Worm (Caenorhabditis elegans) whole organism, L2 larva: Measurements from ENCODE around the gene srh-154.
"Not testable (repeated sequence)": the region's sequence is repeated elsewhere in the genome, so short reads cannot be mapped to it uniquely, and the experiment has no call there.

Experiments used
- F13H6.1 ChIP-seq: sonication (generic microtip); optimal IDR thresholded peaks from 2 replicates; lab custom pipeline; 2016; ENCODE audit warnings: missing genetic modification characterization, missing compliant biosample characterization
- R02D3.7 ChIP-seq: fragments of 150-350 bp; optimal IDR thresholded peaks from 2 replicates; lab custom pipeline; 2014; ENCODE audit warnings: missing biosample characterization, missing genetic modification characterization
- Y55F3AM.14 ChIP-seq: fragments of 200-800 bp; sonication (Bioruptor generic); optimal IDR thresholded peaks from 2 replicates; lab custom pipeline; 2018; ENCODE audit warnings: mild to moderate bottlenecking, missing genetic modification characterization, missing compliant biosample characterization
- ZK546.5 ChIP-seq: sonication (generic microtip); optimal IDR thresholded peaks from 2 replicates; lab custom pipeline; 2017; ENCODE audit warnings: missing biosample characterization, missing genetic modification characterization
- alr-1 ChIP-seq: fragments of 150-350 bp; optimal IDR thresholded peaks from 2 replicates; lab custom pipeline; 2014; ENCODE audit warnings: missing biosample characterization, missing genetic modification characterization
- aly-2 ChIP-seq: fragments of 150-350 bp; optimal IDR thresholded peaks from 2 replicates; lab custom pipeline; 2014; ENCODE audit warnings: missing biosample characterization, missing genetic modification characterization
- ama-1 ChIP-seq: fragments of 150-350 bp; optimal IDR thresholded peaks from 2 replicates; lab custom pipeline; 2018; ENCODE audit warnings: inconsistent platforms
- ceh-82 ChIP-seq: fragments of 150-350 bp; optimal IDR thresholded peaks from 2 replicates; lab custom pipeline; 2014; ENCODE audit warnings: missing biosample characterization, missing genetic modification characterization
- crh-2 ChIP-seq: sonication (generic microtip); optimal IDR thresholded peaks from 2 replicates; lab custom pipeline; 2017; ENCODE audit warnings: missing biosample characterization, missing genetic modification characterization
- dmd-4 ChIP-seq: sonication (generic microtip); optimal IDR thresholded peaks from 2 replicates; lab custom pipeline; 2017; ENCODE audit warnings: missing biosample characterization, missing genetic modification characterization
- fos-1 ChIP-seq: fragments of 150-350 bp; optimal IDR thresholded peaks from 2 replicates; lab custom pipeline; 2014; ENCODE audit warnings: missing biosample characterization, missing genetic modification characterization
- gmeb-1 ChIP-seq: fragments of 150-350 bp; optimal IDR thresholded peaks from 2 replicates; lab custom pipeline; 2014; ENCODE audit warnings: missing biosample characterization, missing genetic modification characterization
- lin-11 ChIP-seq: fragments of 150-350 bp; sonication (generic microtip); optimal IDR thresholded peaks from 2 replicates; lab custom pipeline; 2014; ENCODE audit warnings: missing biosample characterization, missing genetic modification characterization, inconsistent platforms, mixed read lengths
- lin-39 ChIP-seq: fragments of 150-350 bp; optimal IDR thresholded peaks from 2 replicates; lab custom pipeline; 2014; ENCODE audit warnings: missing biosample characterization, missing genetic modification reagents, missing genetic modification characterization
- lsy-2 ChIP-seq, 2 experiments: fragments of 150-350 bp in 1 of 2; sonication (generic microtip) in 1 of 2; optimal IDR thresholded peaks; 2 replicates each; lab custom pipeline; 2014 to 2017; ENCODE audit warnings: missing biosample characterization in 2 of 2, missing genetic modification characterization in 2 of 2
- mab-5 ChIP-seq: fragments of 150-350 bp; optimal IDR thresholded peaks from 2 replicates; lab custom pipeline; 2014; ENCODE audit warnings: missing biosample characterization, missing genetic modification characterization
- mbf-1 ChIP-seq: sonication (generic microtip); optimal IDR thresholded peaks from 2 replicates; lab custom pipeline; 2017; ENCODE audit warnings: missing biosample characterization, missing genetic modification characterization
- mdl-1 ChIP-seq, 2 experiments: fragments of 150-350 bp in 1 of 2; sonication (generic microtip) in 1 of 2; optimal IDR thresholded peaks; 2 replicates each; lab custom pipeline; 2017; ENCODE audit warnings: missing biosample characterization in 2 of 2, missing genetic modification characterization in 2 of 2
- nhr-11 ChIP-seq: fragments of 150-350 bp; optimal IDR thresholded peaks from 2 replicates; lab custom pipeline; 2014; ENCODE audit warnings: missing biosample characterization, missing genetic modification characterization
- nhr-129 ChIP-seq: fragments of 150-350 bp; optimal IDR thresholded peaks from 2 replicates; lab custom pipeline; 2014; ENCODE audit warnings: missing biosample characterization, missing genetic modification characterization
- nhr-21 ChIP-seq: fragments of 150-350 bp; optimal IDR thresholded peaks from 2 replicates; lab custom pipeline; 2014; ENCODE audit warnings: missing biosample characterization, missing genetic modification characterization
- nhr-23 ChIP-seq: fragments of 150-350 bp; optimal IDR thresholded peaks from 2 replicates; lab custom pipeline; 2014; ENCODE audit warnings: missing biosample characterization, missing genetic modification reagents, missing genetic modification characterization
- nhr-237 ChIP-seq: fragments of 150-350 bp; optimal IDR thresholded peaks from 2 replicates; lab custom pipeline; 2014; ENCODE audit warnings: missing biosample characterization, missing genetic modification characterization
- nhr-25 ChIP-seq: fragments of 150-350 bp; sonication (generic microtip); optimal IDR thresholded peaks from 3 replicates; lab custom pipeline; 2014; ENCODE audit warnings: missing biosample characterization, missing genetic modification characterization
- nhr-77 ChIP-seq: fragments of 150-350 bp; optimal IDR thresholded peaks from 2 replicates; lab custom pipeline; 2014; ENCODE audit warnings: missing biosample characterization, missing genetic modification characterization
- peb-1 ChIP-seq: fragments of 150-350 bp; optimal IDR thresholded peaks from 2 replicates; lab custom pipeline; 2014; ENCODE audit warnings: missing biosample characterization, missing genetic modification characterization
- sem-4 ChIP-seq: fragments of 150-350 bp; optimal IDR thresholded peaks from 2 replicates; lab custom pipeline; 2014; ENCODE audit warnings: missing biosample characterization, missing genetic modification reagents, missing genetic modification characterization
- sma-3 ChIP-seq: sonication (generic microtip); optimal IDR thresholded peaks from 2 replicates; lab custom pipeline; 2016; ENCODE audit warnings: missing genetic modification reagents, missing genetic modification characterization, missing compliant biosample characterization
- sma-9 ChIP-seq, 2 experiments: fragments of 150-350 bp in 1 of 2; sonication (generic microtip) in 1 of 2; optimal IDR thresholded peaks; 2 replicates each; lab custom pipeline; 2014 to 2016; ENCODE audit warnings: missing genetic modification characterization in 2 of 2, mild to moderate bottlenecking in 1 of 2, missing biosample characterization in 1 of 2, missing compliant biosample characterization in 1 of 2, missing genetic modification reagents in 1 of 2, moderate library complexity in 1 of 2
- unc-39 ChIP-seq: fragments of 150-350 bp; optimal IDR thresholded peaks from 2 replicates; lab custom pipeline; 2014; ENCODE audit warnings: missing biosample characterization, missing genetic modification characterization
- unc-55 ChIP-seq: fragments of 150-350 bp; sonication (generic microtip); optimal IDR thresholded peaks from 3 replicates; lab custom pipeline; 2014; ENCODE audit warnings: missing biosample characterization, missing genetic modification reagents, missing genetic modification characterization
- unc-62 ChIP-seq: fragments of 150-350 bp; optimal IDR thresholded peaks from 2 replicates; lab custom pipeline; 2014; ENCODE audit warnings: missing biosample characterization, missing genetic modification reagents, missing genetic modification characterization
- zag-1 ChIP-seq: fragments of 150-350 bp; optimal IDR thresholded peaks from 2 replicates; lab custom pipeline; 2014; ENCODE audit warnings: missing biosample characterization, missing genetic modification characterization
- ztf-11 ChIP-seq: sonication (generic microtip); optimal IDR thresholded peaks from 2 replicates; lab custom pipeline; 2017; ENCODE audit warnings: missing biosample characterization, missing genetic modification characterization

srh-154 gene

DNA sequence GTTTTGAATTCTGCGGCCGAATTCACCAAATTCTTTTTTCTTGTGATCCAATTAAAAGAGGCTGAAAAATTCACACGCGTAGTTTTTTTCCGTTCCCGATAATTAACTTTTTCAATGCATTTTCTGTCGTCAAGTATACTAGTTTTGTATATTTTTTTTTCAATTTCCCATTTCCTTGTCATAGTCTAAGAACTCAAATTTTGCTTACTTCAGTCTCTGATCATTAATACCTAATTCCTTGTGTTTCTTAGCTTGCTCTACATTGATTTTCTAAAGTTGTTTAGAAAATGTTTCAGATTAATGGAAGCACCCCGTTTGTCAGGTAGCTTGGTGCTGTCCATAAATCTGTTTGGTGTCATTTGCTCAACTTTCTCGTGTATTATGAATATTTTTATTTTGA is 8.6 kb upstream of the srh-154 start, which contains the start of gene srbc-27:
TSS of gene srbc-27 (plus strand) at position 301 of the 400 bp plus-strand sequence.
- TF ChIP-seq nhr-77 (tag; lab: Kevin White, UChicago) (no peak), lin-39 (tag; lab: Kevin White, UChicago) (no peak), nhr-237 (tag; lab: Kevin White, UChicago) (no peak), gmeb-1 (tag; lab: Kevin White, UChicago) (no peak), sma-3 (GFP tag; lab: Kevin White, UChicago) (no peak), nhr-23 (no peak), unc-39 (tag; lab: Kevin White, UChicago) (no peak), mab-5 (no peak), sma-9 (GFP tag; optimal IDR thresholded peaks at IDR 0.05; lab: Kevin White, UChicago) (no peak), sma-9 (tag; optimal IDR thresholded peaks at IDR 0.05; lab: Kevin White, UChicago) (no peak), alr-1 (no peak)
- TF ChIP-seq, all 48 proteins: peak for 0

DNA sequence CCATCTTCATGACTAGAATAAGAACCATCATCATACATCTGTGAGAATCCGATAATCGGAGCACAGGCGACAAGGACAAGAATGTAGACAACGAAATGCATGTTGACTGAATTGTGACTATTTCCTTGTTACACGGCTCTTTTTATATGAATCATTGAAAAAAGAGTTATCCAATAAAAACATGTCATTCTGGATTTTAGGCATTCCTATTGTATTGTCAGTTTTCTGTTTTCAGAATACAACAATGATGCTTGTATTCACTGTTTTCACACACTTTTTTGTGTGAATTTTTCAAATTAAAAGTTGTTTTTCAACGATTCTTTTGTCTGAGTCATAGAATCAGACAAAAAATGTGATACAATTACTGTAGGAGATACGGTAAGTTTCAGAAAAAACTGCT is 3.0 kb upstream of the srh-154 start, which contains the start of gene F20E11.18:
TSS of gene F20E11.18 (minus strand) at position 101 of the 400 bp plus-strand sequence.
- TF ChIP-seq zag-1 (tag; lab: Kevin White, UChicago) (no peak), crh-2 (tag; lab: Kevin White, UChicago) (no peak), Y55F3AM.14 (GFP tag; lab: Kevin White, UChicago) (no peak), R02D3.7 (tag; lab: Kevin White, UChicago) (no peak), unc-39 (tag; lab: Kevin White, UChicago) (no peak), mbf-1 (tag; lab: Kevin White, UChicago) (no peak), ZK546.5 (tag; lab: Kevin White, UChicago) (no peak), lin-11 (no peak), mdl-1 (tag; optimal IDR thresholded peaks at IDR 0.05; lab: Kevin White, UChicago) (no peak), unc-62 (GFP tag; lab: Kevin White, UChicago) (no peak), ama-1 (no peak), fos-1 (tag; lab: Kevin White, UChicago) (no peak), sma-9 (GFP tag; optimal IDR thresholded peaks at IDR 0.05; lab: Kevin White, UChicago) (no peak), sma-9 (tag; optimal IDR thresholded peaks at IDR 0.05; lab: Kevin White, UChicago) (no peak), peb-1 (no peak)
- TF ChIP-seq, all 48 proteins: peak for 0

DNA sequence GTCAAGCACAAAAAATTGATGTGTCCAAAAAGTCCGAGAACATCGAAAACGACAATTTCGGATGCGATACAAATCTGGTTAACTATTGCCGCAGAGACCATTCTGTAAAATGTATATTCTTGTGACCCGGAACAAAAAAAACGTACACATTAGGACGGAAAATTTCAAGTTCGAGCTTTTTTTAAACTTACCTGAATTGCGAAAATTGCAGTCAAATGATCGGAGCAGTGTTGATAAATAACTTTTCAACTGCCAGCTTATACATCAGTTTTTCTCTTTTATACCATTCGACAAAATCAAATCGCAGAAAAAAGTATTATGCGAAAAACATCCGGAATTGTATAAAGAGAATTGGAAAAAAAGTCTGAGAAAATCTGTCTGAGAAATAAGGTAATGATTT is 1.2 kb upstream of the srh-154 start, which contains the start of gene srsx-2:
TSS of gene srsx-2 (minus strand) at position 101 of the 400 bp plus-strand sequence.
- TF ChIP-seq dmd-4 (tag; lab: Kevin White, UChicago) (no peak), lsy-2 (tag; optimal IDR thresholded peaks at IDR 0.05; lab: Kevin White, UChicago) (no peak), crh-2 (tag; lab: Kevin White, UChicago) (no peak), sma-9 (GFP tag; optimal IDR thresholded peaks at IDR 0.05; lab: Kevin White, UChicago) (no peak), sma-9 (tag; optimal IDR thresholded peaks at IDR 0.05; lab: Kevin White, UChicago) (no peak), F13H6.1 (no peak), nhr-25 (tag; lab: Kevin White, UChicago) (no peak), nhr-21 (tag; lab: Kevin White, UChicago) (no peak), nhr-129 (tag; lab: Kevin White, UChicago) (no peak), mbf-1 (tag; lab: Kevin White, UChicago) (no peak), ZK546.5 (tag; lab: Kevin White, UChicago) (no peak)
- TF ChIP-seq, all 48 proteins: peak for 0

DNA sequence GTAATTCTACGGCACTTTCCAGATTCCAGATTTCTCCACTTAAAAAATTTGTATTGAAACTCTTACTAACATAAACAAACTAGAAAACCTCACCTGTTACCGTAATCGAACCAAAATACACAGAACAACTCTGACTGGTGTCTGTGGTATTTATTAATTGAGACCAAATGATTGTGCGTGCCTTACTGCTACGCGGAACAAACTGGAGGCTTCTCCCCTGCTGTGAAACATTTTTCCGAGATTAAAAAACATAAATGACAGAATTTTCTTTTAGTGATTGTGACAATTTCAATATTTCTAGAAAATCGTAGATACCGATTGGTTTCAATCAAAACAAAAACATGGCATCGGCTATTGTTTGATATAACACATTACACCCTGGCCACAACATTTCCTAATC is 10.3 kb downstream of the srh-154 start:
- TF ChIP-seq ceh-82 (no peak), zag-1 (tag; lab: Kevin White, UChicago) (no peak), mbf-1 (tag; lab: Kevin White, UChicago) (no peak), ama-1 (no peak), fos-1 (tag; lab: Kevin White, UChicago) (no peak), lin-39 (tag; lab: Kevin White, UChicago) (no peak), lin-11 (no peak), unc-39 (tag; lab: Kevin White, UChicago) (no peak), aly-2 (tag; lab: Kevin White, UChicago) (no peak), nhr-11 (tag; lab: Kevin White, UChicago) (no peak), gmeb-1 (tag; lab: Kevin White, UChicago) (no peak), nhr-25 (tag; lab: Kevin White, UChicago) (no peak), peb-1 (no peak)

DNA sequence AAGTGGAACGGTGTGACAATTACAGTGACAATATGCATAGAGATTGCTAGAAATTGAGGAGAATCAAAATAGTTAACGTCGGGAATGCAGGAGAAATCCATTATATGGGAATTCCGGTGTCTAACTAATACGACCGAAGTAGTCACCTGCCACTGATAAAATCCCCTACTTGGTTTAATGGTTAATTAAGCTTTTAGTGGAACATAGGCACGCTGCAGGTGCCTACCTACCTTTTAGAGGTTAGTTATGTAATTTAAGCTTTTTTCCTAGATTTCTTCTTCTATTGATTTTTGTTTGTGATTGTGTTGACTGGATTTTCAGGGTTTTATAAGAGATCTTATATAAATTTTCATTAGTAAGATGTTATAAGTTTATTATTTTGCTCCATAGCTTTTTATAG is 16.7 kb downstream of the srh-154 start, which contains the start of gene srh-203:
TSS of gene srh-203 (minus strand) at position 101 of the 400 bp plus-strand sequence.
- not testable (repeated sequence) for TF ChIP-seq unc-55 (GFP tag; lab: Kevin White, UChicago); sem-4 (tag; lab: Kevin White, UChicago); ztf-11 (tag; lab: Kevin White, UChicago)
